Worm (Caenorhabditis elegans) whole organism, young adult: Measurements from ENCODE around the gene dib-1.

Experiments used
- B0035.1 ChIP-seq: sonication (generic microtip); optimal IDR thresholded peaks from 2 replicates; lab custom pipeline; 2016; ENCODE audit warnings: missing genetic modification characterization, mild to moderate bottlenecking, missing compliant biosample characterization, missing genotype, missing genetic modification reagents
- B0261.1 ChIP-seq: sonication (generic microtip); optimal IDR thresholded peaks from 2 replicates; lab custom pipeline; 2016; ENCODE audit warnings: mild to moderate bottlenecking, missing genetic modification characterization, moderate library complexity, missing compliant biosample characterization
- B0336.3 ChIP-seq: fragments of 200-800 bp; sonication (Bioruptor generic); IDR thresholded peaks from 2 replicates; pipeline ENCODE4 v1.3.6; 2022; ENCODE audit warnings: missing genetic modification characterization, missing compliant biosample characterization
- C06A6.2 ChIP-seq: fragments of 200-800 bp; sonication (Bioruptor generic); conservative IDR thresholded peaks from 2 replicates; pipeline ENCODE4 v1.3.6; 2022; ENCODE audit warnings: missing genetic modification characterization, missing compliant biosample characterization
- C17E4.6 ChIP-seq: fragments of 200-800 bp; sonication (Bioruptor generic); IDR thresholded peaks from 2 replicates; pipeline ENCODE4 v1.3.6; 2022; ENCODE audit warnings: missing genetic modification reagents, missing genetic modification characterization, missing compliant biosample characterization
- D2030.7 ChIP-seq: fragments of 200-800 bp; sonication (Bioruptor generic); IDR thresholded peaks from 2 replicates; pipeline ENCODE4 v1.3.6; 2022; ENCODE audit warnings: missing genetic modification reagents, missing genetic modification characterization, missing compliant biosample characterization
- F23B12.7 ChIP-seq: sonication (generic microtip); optimal IDR thresholded peaks from 2 replicates; lab custom pipeline; 2017; ENCODE audit warnings: missing genetic modification characterization, mild to moderate bottlenecking, missing compliant biosample characterization, antibody characterized with exemption, moderate library complexity; ENCODE audit not compliant: insufficient read depth
- F57A8.1 ChIP-seq: fragments of 200-800 bp; sonication (Bioruptor generic); optimal IDR thresholded peaks from 2 replicates; lab custom pipeline; 2018; ENCODE audit warnings: mild to moderate bottlenecking, missing genetic modification characterization, moderate library complexity, missing compliant biosample characterization
- K12H6.12 ChIP-seq: fragments of 200-800 bp; sonication (Bioruptor generic); optimal IDR thresholded peaks from 2 replicates; lab custom pipeline; 2018; ENCODE audit warnings: mild to moderate bottlenecking, missing genetic modification characterization, missing compliant biosample characterization
- Y67H2A.10 ChIP-seq: fragments of 200-800 bp; sonication (Bioruptor generic); conservative IDR thresholded peaks from 2 replicates; pipeline ENCODE4 v1.3.6; 2022; ENCODE audit warnings: missing genetic modification reagents, missing genetic modification characterization, missing compliant biosample characterization
- Y79H2A.3 ChIP-seq: fragments of 200-800 bp; sonication (Bioruptor generic); conservative IDR thresholded peaks from 2 replicates; pipeline ENCODE4 v1.3.6; 2022; ENCODE audit warnings: missing genetic modification reagents, missing genetic modification characterization, missing compliant biosample characterization
- ZK185.1 ChIP-seq: sonication (generic microtip); optimal IDR thresholded peaks from 2 replicates; lab custom pipeline; 2016; ENCODE audit warnings: mild to moderate bottlenecking, missing genetic modification characterization, missing compliant biosample characterization; ENCODE audit not compliant: poor library complexity, severe bottlenecking
- ama-1 ChIP-seq, 3 experiments: fragments of 150-350 bp in 1 of 3; sonication (generic microtip) in 2 of 3; optimal IDR thresholded peaks; 2 replicates each; lab custom pipeline; 2014 to 2018; ENCODE audit warnings: missing biosample characterization in 2 of 3, missing genetic modification characterization in 2 of 3, missing genetic modification reagents in 2 of 3
- aptf-3 ChIP-seq: fragments of 200-800 bp; sonication (Bioruptor generic); IDR thresholded peaks from 2 replicates; pipeline ENCODE4 v1.3.6; 2022; ENCODE audit warnings: missing genetic modification characterization, missing compliant biosample characterization
- attf-3 ChIP-seq: fragments of 200-800 bp; sonication (Bioruptor generic); conservative IDR thresholded peaks from 2 replicates; pipeline ENCODE4 v1.3.6; 2022; ENCODE audit warnings: missing genetic modification reagents, missing genetic modification characterization, missing compliant biosample characterization
- bed-2 ChIP-seq: fragments of 200-800 bp; sonication (Bioruptor generic); IDR thresholded peaks from 2 replicates; pipeline ENCODE4 v1.3.6; 2022; ENCODE audit warnings: missing genetic modification reagents, missing genetic modification characterization, missing compliant biosample characterization
- cebp-1 ChIP-seq, 2 experiments: fragments of 200-800 bp in 1 of 2; sonication (Bioruptor generic) in 1 of 2; sonication (generic microtip) in 1 of 2; IDR thresholded peaks in 1 of 2; optimal IDR thresholded peaks in 1 of 2; 2 replicates each; pipeline versions ENCODE4 v1.3.6 to Lab custom; 2017 to 2022; ENCODE audit warnings: missing compliant biosample characterization in 2 of 2, missing genetic modification characterization in 2 of 2, mild to moderate bottlenecking in 1 of 2, missing genetic modification reagents in 1 of 2, moderate library complexity in 1 of 2
- ceh-27 ChIP-seq: fragments of 200-800 bp; sonication (Bioruptor generic); optimal IDR thresholded peaks from 2 replicates; lab custom pipeline; 2018; ENCODE audit warnings: mild to moderate bottlenecking, missing genetic modification characterization, moderate library complexity, missing compliant biosample characterization
- ceh-79 ChIP-seq: sonication (generic microtip); optimal IDR thresholded peaks from 2 replicates; lab custom pipeline; 2017; ENCODE audit warnings: mild to moderate bottlenecking, missing genetic modification characterization, missing compliant biosample characterization
- dpl-1 ChIP-seq: fragments of 150-350 bp; optimal IDR thresholded peaks from 2 replicates; lab custom pipeline; 2014; ENCODE audit warnings: missing biosample characterization, missing genetic modification reagents, missing genetic modification characterization
- efl-1 ChIP-seq: fragments of 150-350 bp; optimal IDR thresholded peaks from 2 replicates; lab custom pipeline; 2014; ENCODE audit warnings: missing biosample characterization, missing genetic modification reagents, missing genetic modification characterization
- fkh-3 ChIP-seq: sonication (generic microtip); optimal IDR thresholded peaks from 2 replicates; lab custom pipeline; 2016; ENCODE audit warnings: mild to moderate bottlenecking, missing genetic modification characterization, missing compliant biosample characterization
- him-1 ChIP-seq: sonication (generic microtip); optimal IDR thresholded peaks from 2 replicates; lab custom pipeline; 2016; ENCODE audit warnings: missing genotype, missing genetic modification reagents, missing genetic modification characterization, missing compliant biosample characterization
- hmg-1.2 ChIP-seq: fragments of 200-800 bp; sonication (Bioruptor generic); IDR thresholded peaks from 2 replicates; pipeline ENCODE4 v1.3.6; 2022; ENCODE audit warnings: missing genetic modification reagents, missing genetic modification characterization, missing compliant biosample characterization
- hrde-1 ChIP-seq: sonication (generic microtip); optimal IDR thresholded peaks from 2 replicates; lab custom pipeline; 2016; ENCODE audit warnings: missing genetic modification characterization, mild to moderate bottlenecking, missing compliant biosample characterization, moderate library complexity, missing genotype, missing genetic modification reagents, borderline replicate concordance
- lin-26 ChIP-seq: fragments of 200-800 bp; sonication (Bioruptor generic); IDR thresholded peaks from 2 replicates; pipeline ENCODE4 v1.3.6; 2022; ENCODE audit warnings: missing genetic modification reagents, missing genetic modification characterization, missing compliant biosample characterization
- lin-35 ChIP-seq, 3 experiments: fragments of 150-350 bp in 2 of 3; sonication (generic microtip) in 1 of 3; optimal IDR thresholded peaks; 2 replicates each; lab custom pipeline; 2014 to 2018; ENCODE audit warnings: missing biosample characterization in 3 of 3, missing genetic modification characterization in 3 of 3, missing genetic modification reagents in 3 of 3
- lin-40 ChIP-seq: sonication (generic microtip); optimal IDR thresholded peaks from 2 replicates; lab custom pipeline; 2016; ENCODE audit warnings: missing genetic modification characterization, mild to moderate bottlenecking, missing compliant biosample characterization, missing genotype, missing genetic modification reagents
- lin-54 ChIP-seq: fragments of 200-800 bp; sonication (Bioruptor generic); optimal IDR thresholded peaks from 2 replicates; lab custom pipeline; 2018; ENCODE audit warnings: mild to moderate bottlenecking, missing genetic modification characterization, missing compliant biosample characterization
- lir-1 ChIP-seq: fragments of 200-800 bp; sonication (Bioruptor generic); conservative IDR thresholded peaks from 2 replicates; pipeline ENCODE4 v1.3.6; 2022; ENCODE audit warnings: missing genetic modification reagents, missing genetic modification characterization, missing compliant biosample characterization
- madf-10 ChIP-seq: sonication (generic microtip); optimal IDR thresholded peaks from 2 replicates; lab custom pipeline; 2016; ENCODE audit warnings: mild to moderate bottlenecking, missing genetic modification characterization, missing compliant biosample characterization
- nfya-2 ChIP-seq: fragments of 200-800 bp; sonication (Bioruptor generic); IDR thresholded peaks from 2 replicates; pipeline ENCODE4 v1.3.6; 2022; ENCODE audit warnings: missing genetic modification reagents, missing genetic modification characterization, missing compliant biosample characterization
- nhr-27 ChIP-seq: fragments of 200-800 bp; sonication (Bioruptor generic); optimal IDR thresholded peaks from 2 replicates; lab custom pipeline; 2018; ENCODE audit warnings: mild to moderate bottlenecking, missing genetic modification characterization, moderate library complexity, missing compliant biosample characterization
- nhr-90 ChIP-seq: sonication (generic microtip); optimal IDR thresholded peaks from 2 replicates; lab custom pipeline; 2016; ENCODE audit warnings: missing genotype, mild to moderate bottlenecking, missing genetic modification characterization, missing compliant biosample characterization
- pbrm-1 ChIP-seq: fragments of 200-800 bp; sonication (Bioruptor generic); IDR thresholded peaks from 2 replicates; pipeline ENCODE4 v1.3.6; 2022; ENCODE audit warnings: missing genetic modification reagents, missing genetic modification characterization, missing compliant biosample characterization
- rec-8 ChIP-seq, 2 experiments: sonication (generic microtip); optimal IDR thresholded peaks; 2 replicates each; lab custom pipeline; 2016; ENCODE audit warnings: mild to moderate bottlenecking in 2 of 2, missing genetic modification characterization in 2 of 2, missing genetic modification reagents in 2 of 2, missing genotype in 2 of 2, missing biosample characterization in 1 of 2, missing compliant biosample characterization in 1 of 2, moderate library complexity in 1 of 2
- repo-1 ChIP-seq: sonication (generic microtip); optimal IDR thresholded peaks from 2 replicates; lab custom pipeline; 2017; ENCODE audit warnings: mild to moderate bottlenecking, missing genetic modification characterization, missing compliant biosample characterization
- snpc-1.3 ChIP-seq: sonication (generic microtip); optimal IDR thresholded peaks from 2 replicates; lab custom pipeline; 2017; ENCODE audit warnings: missing genetic modification characterization, mild to moderate bottlenecking, missing compliant biosample characterization, antibody characterized with exemption, moderate library complexity, missing genotype, missing genetic modification reagents; ENCODE audit not compliant: insufficient read depth
- snpc-3.4 ChIP-seq: sonication (generic microtip); optimal IDR thresholded peaks from 2 replicates; lab custom pipeline; 2017; ENCODE audit warnings: missing genetic modification characterization, mild to moderate bottlenecking, missing compliant biosample characterization, antibody characterized with exemption, moderate library complexity, missing genotype, missing genetic modification reagents
- snpc-4 ChIP-seq, 5 experiments: fragments of 150-350 bp in 1 of 5; sonication (generic microtip) in 4 of 5; optimal IDR thresholded peaks; 2 replicates each; lab custom pipeline; 2014 to 2018; ENCODE audit warnings: missing genetic modification characterization in 5 of 5, missing biosample characterization in 3 of 5, antibody characterized with exemption in 2 of 5, mild to moderate bottlenecking in 2 of 5, missing compliant biosample characterization in 2 of 5, missing genotype in 2 of 5, moderate library complexity in 2 of 5, missing genetic modification reagents in 1 of 5
- tbp1 ChIP-seq: fragments of 200-800 bp; sonication (Bioruptor generic); optimal IDR thresholded peaks from 2 replicates; lab custom pipeline; 2018; ENCODE audit warnings: mild to moderate bottlenecking, missing genetic modification characterization, missing compliant biosample characterization
- tlf-1 ChIP-seq: fragments of 200-800 bp; sonication (Bioruptor generic); optimal IDR thresholded peaks from 2 replicates; lab custom pipeline; 2018; ENCODE audit warnings: mild to moderate bottlenecking, missing genetic modification characterization, missing compliant biosample characterization
- ztf-22 ChIP-seq: fragments of 200-800 bp; sonication (Bioruptor generic); optimal IDR thresholded peaks from 2 replicates; lab custom pipeline; 2018; ENCODE audit warnings: mild to moderate bottlenecking, missing genetic modification characterization, moderate library complexity, missing compliant biosample characterization
- ztf-3 ChIP-seq: fragments of 200-800 bp; sonication (Bioruptor generic); optimal IDR thresholded peaks from 2 replicates; lab custom pipeline; 2018; ENCODE audit warnings: mild to moderate bottlenecking, missing genetic modification characterization, missing compliant biosample characterization

Gene dib-1

ce11 chrIV:2891535-2892233 lies 1.0 kb downstream of the dib-1 start (continued):
- TF ChIP-seq madf-10 (no peak), attf-3 (GFP tag; lab: Robert Waterston, UW) (0 out of 2 replicates have a peak, but pooled peaks have one; percentile 31), snpc-1.3 (tag; lab: Kevin White, UChicago) (no peak), snpc-3.4 (tag; lab: Kevin White, UChicago) (no peak), tlf-1 (GFP tag; lab: Kevin White, UChicago) (no peak), ZK185.1 (tag; lab: Kevin White, UChicago) (no peak), Y67H2A.10 (no peak), snpc-4 (GFP tag; optimal IDR thresholded peaks at IDR 0.05; lab: Kevin White, UChicago) (no peak), snpc-4 (tag; optimal IDR thresholded peaks at IDR 0.05; lab: Kevin White, UChicago) (no peak), ama-1 (optimal IDR thresholded peaks at IDR 0.05; lab: Kevin White, UChicago) (no peak), ama-1 (GFP tag; optimal IDR thresholded peaks at IDR 0.05; lab: Kevin White, UChicago) (peak in 1 of 2 experiments; percentile 49), B0336.3 (peak; percentile 68), nhr-27 (tag; lab: Kevin White, UChicago) (no peak), lin-40 (no peak), ztf-3 (GFP tag; lab: Kevin White, UChicago) (no peak), ztf-22 (GFP tag; lab: Kevin White, UChicago) (no peak), Y79H2A.3 (no peak), B0261.1 (no peak), rec-8 (tag; optimal IDR thresholded peaks at IDR 0.05; lab: Kevin White, UChicago) (no peak), lir-1 (GFP tag; lab: Robert Waterston, UW) (no peak), K12H6.12 (tag; lab: Kevin White, UChicago) (no peak), cebp-1 (GFP tag; IDR thresholded peaks at IDR 0.05; lab: Robert Waterston, UW) (no peak), cebp-1 (tag; optimal IDR thresholded peaks at IDR 0.05; lab: Kevin White, UChicago) (peak; percentile 19), efl-1 (no peak), nhr-90 (tag; lab: Kevin White, UChicago) (no peak), F57A8.1 (GFP tag; lab: Kevin White, UChicago) (no peak), bed-2 (no peak), ceh-79 (tag; lab: Kevin White, UChicago) (peak; percentile 85), hmg-1.2 (GFP tag; lab: Robert Waterston, UW) (0 out of 2 replicates have a peak, but pooled peaks have one; percentile 16), D2030.7 (GFP tag; lab: Robert Waterston, UW) (0 out of 2 replicates have a peak, but pooled peaks have one; percentile 8), nfya-2 (GFP tag; lab: Robert Waterston, UW) (no peak), F23B12.7 (peak; percentile 1), aptf-3 (no peak), tbp1 (GFP tag; lab: Kevin White, UChicago) (no peak), C06A6.2 (no peak), lin-26 (no peak), pbrm-1 (no peak), B0035.1 (tag; lab: Kevin White, UChicago) (no peak), hrde-1 (tag; lab: Kevin White, UChicago) (peak; percentile 56), lin-54 (GFP tag; lab: Kevin White, UChicago) (no peak), lin-35 (GFP tag; optimal IDR thresholded peaks at IDR 0.05; lab: Kevin White, UChicago) (no peak), dpl-1 (GFP tag; lab: Kevin White, UChicago) (no peak), him-1 (tag; lab: Kevin White, UChicago) (no peak), C17E4.6 (no peak), fkh-3 (tag; lab: Kevin White, UChicago) (peak; percentile 49), ceh-27 (no peak), repo-1 (no peak)
